Worm (Caenorhabditis elegans): ENCODE results near the gene dnj-18.

dnj-18 gene

ce11 chrIII:4679963-4680484 is 17.9 kb upstream of the dnj-18 start, which contains the start of gene srg-11:
Gene srg-11 (plus strand): TSS chrIII:4680013.
- no peak for TF ChIP-seq unc-62 (GFP tag; optimal IDR thresholded peaks at IDR 0.05)

ce11 chrIII:4687134-4687533 is 10.8 kb upstream of the dnj-18 start:
- no peak for TF ChIP-seq unc-62 (GFP tag; optimal IDR thresholded peaks at IDR 0.05)

ce11 chrIII:4688356-4688755 is 9.6 kb upstream of the dnj-18 start, which contains the start of gene tag-243:
Gene tag-243 (minus strand): TSS chrIII:4688456.
- no peak for TF ChIP-seq unc-62 (GFP tag; optimal IDR thresholded peaks at IDR 0.05)

ce11 chrIII:4688965-4689364 is 9.0 kb upstream of the dnj-18 start, which contains the start of gene ppat-1:
Gene ppat-1 (plus strand): TSS chrIII:4689280.
- TF ChIP-seq unc-62 (GFP tag; optimal IDR thresholded peaks at IDR 0.05) = no peak

- TF ChIP-seq unc-62 (GFP tag; optimal IDR thresholded peaks at IDR 0.05) = no peak
Observed at ce11 chrIII:4689595-4689994, 8.3 kb upstream of the dnj-18 start.

- TF ChIP-seq unc-62 (GFP tag; optimal IDR thresholded peaks at IDR 0.05) = no peak
Observed at ce11 chrIII:4693281-4693680, 4.6 kb upstream of the dnj-18 start, which contains the start of gene nifk-1. Gene nifk-1 (minus strand): TSS chrIII:4693307.

ce11 chrIII:4693695-4694094 is 4.2 kb upstream of the dnj-18 start, which contains the start of gene T04A8.8:
Gene T04A8.8 (plus strand): TSS chrIII:4693995.
- no peak for TF ChIP-seq unc-62 (GFP tag; optimal IDR thresholded peaks at IDR 0.05)

ce11 chrIII:4695057-4695456 is 2.9 kb upstream of the dnj-18 start, which contains the start of gene T04A8.7:
Gene T04A8.7 (plus strand): TSS chrIII:4695357.
- no peak for TF ChIP-seq unc-62 (GFP tag; optimal IDR thresholded peaks at IDR 0.05)

- no peak for TF ChIP-seq unc-62 (GFP tag; optimal IDR thresholded peaks at IDR 0.05)
Observed at ce11 chrIII:4696903-4697302, 1.0 kb upstream of the dnj-18 start.

ce11 chrIII:4699922-4700321 is 2.0 kb downstream of the dnj-18 start, which contains the start of gene sel-13:
Gene sel-13 (minus strand): TSS chrIII:4700224.
- TF ChIP-seq unc-62 (GFP tag; optimal IDR thresholded peaks at IDR 0.05) = no peak

- TF ChIP-seq unc-62 (GFP tag; optimal IDR thresholded peaks at IDR 0.05) = no peak
Observed at ce11 chrIII:4703932-4704454, 6.1 kb downstream of the dnj-18 start, which contains the start of the genes clp-2 and mrpl-16. Gene clp-2 (minus strand): TSS chrIII:4704025. Gene mrpl-16 (plus strand): TSS chrIII:4704404.

- TF ChIP-seq unc-62 (GFP tag; optimal IDR thresholded peaks at IDR 0.05) = no peak
Observed at ce11 chrIII:4705207-4705606, 7.3 kb downstream of the dnj-18 start, which contains the start of gene pgap-2. Gene pgap-2 (plus strand): TSS chrIII:4705507.

ce11 chrIII:4706678-4707077 is 8.8 kb downstream of the dnj-18 start, which contains the start of gene T04A8.13:
Gene T04A8.13 (plus strand): TSS chrIII:4706978.
- no peak for TF ChIP-seq unc-62 (GFP tag; optimal IDR thresholded peaks at IDR 0.05)

- TF ChIP-seq unc-62 (GFP tag; optimal IDR thresholded peaks at IDR 0.05) = no peak
Observed at ce11 chrIII:4708909-4709308, 11.0 kb downstream of the dnj-18 start, which contains the start of gene T04A8.18. Gene T04A8.18 (plus strand): TSS chrIII:4709209.

- TF ChIP-seq unc-62 (GFP tag; optimal IDR thresholded peaks at IDR 0.05) = no peak
Observed at ce11 chrIII:4715088-4715487, 17.2 kb downstream of the dnj-18 start, which contains the start of gene him-18. Gene him-18 (minus strand): TSS chrIII:4715188.

- TF ChIP-seq unc-62 (GFP tag; optimal IDR thresholded peaks at IDR 0.05) = no peak
Observed at ce11 chrIII:4720620-4721227, 22.8 kb downstream of the dnj-18 start, which contains the start of gene emb-5. Gene emb-5 (minus strand): TSS chrIII:4720670.

Data from whole organism, dauer.